Worm (Caenorhabditis elegans) whole organism, L1 larva: ENCODE measurements around the gene sup-12.

ENCODE experiments used
- ama-1 ChIP-seq: fragments of 150-350 bp; optimal IDR thresholded peaks from 2 replicates; lab custom pipeline; 2014
- ceh-8 ChIP-seq: fragments of 200-800 bp; sonication (Bioruptor generic); optimal IDR thresholded peaks from 2 replicates; lab custom pipeline; 2018; ENCODE audit warnings: mild to moderate bottlenecking, missing genetic modification characterization, moderate library complexity, missing compliant biosample characterization
- fos-1 ChIP-seq: fragments of 150-350 bp; optimal IDR thresholded peaks from 2 replicates; lab custom pipeline; 2014; ENCODE audit warnings: missing biosample characterization, missing genetic modification characterization
- mab-9 ChIP-seq: fragments of 200-800 bp; sonication (Bioruptor generic); IDR thresholded peaks from 2 replicates; pipeline ENCODE4 v1.3.6; 2022; ENCODE audit warnings: missing genetic modification reagents, missing genetic modification characterization, missing compliant biosample characterization
- nhr-12 ChIP-seq: sonication (generic microtip); optimal IDR thresholded peaks from 2 replicates; lab custom pipeline; 2017; ENCODE audit warnings: missing biosample characterization, missing genetic modification characterization
- pqm-1 ChIP-seq: sonication (generic microtip); optimal IDR thresholded peaks from 3 replicates; lab custom pipeline; 2017; ENCODE audit warnings: missing biosample characterization, missing genetic modification characterization

- no peak for TF ChIP-seq pqm-1 (tag; lab: Kevin White, UChicago)
- no peak for TF ChIP-seq mab-9 (GFP tag; lab: Robert Waterston, UW)
- TF ChIP-seq ama-1, result no peak
- TF ChIP-seq fos-1 (tag; lab: Kevin White, UChicago), result no peak
- no peak for TF ChIP-seq ceh-8
- no peak for TF ChIP-seq nhr-12
Observed at ce11 chrX:3919689-3920088, 15.3 kb downstream of the sup-12 start.
